Worm (Caenorhabditis elegans) whole organism, late embryonic: ENCODE data around the gene K04C2.8.

ENCODE experiments used
- C08G9.2 ChIP-seq: sonication (generic microtip); optimal IDR thresholded peaks from 2 replicates; lab custom pipeline; 2016; ENCODE audit warnings: mild to moderate bottlenecking, missing genetic modification characterization, moderate library complexity, missing compliant biosample characterization
- K09A11.1 ChIP-seq: sonication (generic microtip); optimal IDR thresholded peaks from 2 replicates; lab custom pipeline; 2017; ENCODE audit warnings: antibody characterized with exemption, mild to moderate bottlenecking, missing genetic modification characterization, missing compliant biosample characterization; ENCODE audit not compliant: insufficient read depth
- T23F11.4 ChIP-seq: fragments of 200-800 bp; sonication (Bioruptor generic); optimal IDR thresholded peaks from 2 replicates; lab custom pipeline; 2018; ENCODE audit warnings: mild to moderate bottlenecking, missing genetic modification characterization, missing compliant biosample characterization
- ahr-1 ChIP-seq: sonication (generic microtip); optimal IDR thresholded peaks from 2 replicates; lab custom pipeline; 2016; ENCODE audit warnings: missing genetic modification characterization, missing compliant biosample characterization
- ceh-19 ChIP-seq: fragments of 200-800 bp; sonication (Bioruptor generic); optimal IDR thresholded peaks from 2 replicates; lab custom pipeline; 2018; ENCODE audit warnings: mild to moderate bottlenecking, missing genetic modification characterization, missing compliant biosample characterization
- ceh-30 ChIP-seq: fragments of 150-350 bp; optimal IDR thresholded peaks from 2 replicates; lab custom pipeline; 2014; ENCODE audit warnings: missing biosample characterization, missing genetic modification characterization
- ceh-45 ChIP-seq: fragments of 200-800 bp; sonication (Bioruptor generic); IDR thresholded peaks from 2 replicates; pipeline ENCODE4 v1.3.6; 2022; ENCODE audit warnings: missing genetic modification reagents, missing genetic modification characterization, missing compliant biosample characterization
- ceh-6 ChIP-seq: fragments of 200-800 bp; sonication (Bioruptor generic); optimal IDR thresholded peaks from 2 replicates; lab custom pipeline; 2018; ENCODE audit warnings: mild to moderate bottlenecking, missing genetic modification characterization, missing compliant biosample characterization
- che-1 ChIP-seq: sonication (generic microtip); optimal IDR thresholded peaks from 2 replicates; lab custom pipeline; 2016; ENCODE audit warnings: mild to moderate bottlenecking, missing genetic modification characterization, missing compliant biosample characterization
- dmd-4 ChIP-seq: sonication (generic microtip); optimal IDR thresholded peaks from 2 replicates; lab custom pipeline; 2016; ENCODE audit warnings: borderline replicate concordance, missing genetic modification characterization, missing compliant biosample characterization
- dve-1 ChIP-seq: sonication (generic microtip); optimal IDR thresholded peaks from 2 replicates; lab custom pipeline; 2017; ENCODE audit warnings: antibody characterized with exemption, mild to moderate bottlenecking, missing genetic modification characterization, missing compliant biosample characterization
- elt-2 ChIP-seq: sonication (generic microtip); optimal IDR thresholded peaks from 2 replicates; lab custom pipeline; 2016; ENCODE audit warnings: missing genetic modification reagents, missing genetic modification characterization, missing compliant biosample characterization
- eyg-1 ChIP-seq: sonication (generic microtip); optimal IDR thresholded peaks from 2 replicates; lab custom pipeline; 2016; ENCODE audit warnings: missing genotype, missing genetic modification characterization, missing compliant biosample characterization
- fkh-6 ChIP-seq: sonication (generic microtip); optimal IDR thresholded peaks from 2 replicates; lab custom pipeline; 2016; ENCODE audit warnings: missing genetic modification characterization, missing compliant biosample characterization
- hlh-30 ChIP-seq: sonication (generic microtip); optimal IDR thresholded peaks from 2 replicates; lab custom pipeline; 2017; ENCODE audit warnings: antibody characterized with exemption, missing genetic modification characterization, missing compliant biosample characterization; ENCODE audit not compliant: insufficient read depth
- lin-11 ChIP-seq: fragments of 200-800 bp; sonication (Bioruptor generic); optimal IDR thresholded peaks from 2 replicates; lab custom pipeline; 2018; ENCODE audit warnings: mild to moderate bottlenecking, missing genetic modification characterization, missing compliant biosample characterization
- nfya-1 ChIP-seq: sonication (generic microtip); optimal IDR thresholded peaks from 2 replicates; lab custom pipeline; 2017; ENCODE audit warnings: missing genetic modification characterization, mild to moderate bottlenecking, missing compliant biosample characterization, antibody characterized with exemption, moderate library complexity
- nhr-11 ChIP-seq: fragments of 150-350 bp; optimal IDR thresholded peaks from 2 replicates; lab custom pipeline; 2014; ENCODE audit warnings: missing biosample characterization, missing genetic modification characterization
- nhr-232 ChIP-seq: sonication (generic microtip); optimal IDR thresholded peaks from 2 replicates; lab custom pipeline; 2016; ENCODE audit warnings: missing genetic modification characterization, missing compliant biosample characterization
- odd-2 ChIP-seq: sonication (generic microtip); optimal IDR thresholded peaks from 2 replicates; lab custom pipeline; 2017; ENCODE audit warnings: antibody characterized with exemption, mild to moderate bottlenecking, missing genetic modification characterization, missing compliant biosample characterization
- pat-9 ChIP-seq: fragments of 200-800 bp; sonication (Bioruptor generic); optimal IDR thresholded peaks from 2 replicates; lab custom pipeline; 2018; ENCODE audit warnings: mild to moderate bottlenecking, missing genetic modification characterization, moderate library complexity, missing compliant biosample characterization
- pha-2 ChIP-seq: sonication (generic microtip); optimal IDR thresholded peaks from 2 replicates; lab custom pipeline; 2017; ENCODE audit warnings: mild to moderate bottlenecking, missing genetic modification characterization, missing compliant biosample characterization
- pros-1 ChIP-seq: fragments of 150-350 bp; optimal IDR thresholded peaks from 2 replicates; lab custom pipeline; 2014; ENCODE audit warnings: missing biosample characterization, missing genetic modification reagents, missing genetic modification characterization
- sdc-2 ChIP-seq: sonication (generic microtip); optimal IDR thresholded peaks from 2 replicates; lab custom pipeline; 2016; ENCODE audit warnings: missing genotype, missing genetic modification characterization, missing compliant biosample characterization
- syd-9 ChIP-seq: sonication (generic microtip); optimal IDR thresholded peaks from 2 replicates; lab custom pipeline; 2016; ENCODE audit warnings: mild to moderate bottlenecking, missing genetic modification characterization, moderate library complexity, missing compliant biosample characterization
- tbx-2 ChIP-seq: sonication (generic microtip); optimal IDR thresholded peaks from 2 replicates; lab custom pipeline; 2016; ENCODE audit warnings: missing genetic modification characterization, missing compliant biosample characterization
- ttx-3 ChIP-seq: sonication (generic microtip); optimal IDR thresholded peaks from 2 replicates; lab custom pipeline; 2016; ENCODE audit warnings: missing genetic modification reagents, missing genetic modification characterization, missing compliant biosample characterization
- unc-42 ChIP-seq: sonication (generic microtip); optimal IDR thresholded peaks from 2 replicates; lab custom pipeline; 2016; ENCODE audit warnings: missing genotype, missing genetic modification characterization, missing compliant biosample characterization
- unc-86 ChIP-seq: sonication (generic microtip); optimal IDR thresholded peaks from 2 replicates; lab custom pipeline; 2016; ENCODE audit warnings: missing genetic modification characterization, missing compliant biosample characterization

K04C2.8 gene

DNA sequence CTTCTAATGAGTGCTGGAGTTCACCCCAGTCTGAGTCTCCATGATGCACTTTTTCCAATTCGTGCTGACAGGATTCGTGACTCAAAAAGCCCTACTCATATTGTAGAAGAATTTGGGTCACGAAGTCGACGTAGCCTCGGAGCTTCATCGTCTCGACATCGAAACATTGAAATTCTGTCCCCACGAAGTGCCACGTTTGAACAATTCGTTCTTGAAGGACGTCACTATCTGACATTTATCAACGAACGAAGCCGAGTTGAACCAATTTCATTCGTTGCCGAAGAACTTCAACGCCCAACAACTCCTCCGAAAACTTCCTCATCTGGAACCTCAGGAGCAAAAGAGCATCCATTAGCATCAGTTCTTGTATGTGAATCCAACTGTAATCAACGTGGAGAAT, 31.0 kb upstream of the K04C2.8 start:
- TF ChIP-seq pha-2 (tag; lab: Kevin White, UChicago) (no peak), dve-1 (tag; lab: Kevin White, UChicago) (no peak), dmd-4 (tag; lab: Kevin White, UChicago) (no peak), ahr-1 (no peak), nhr-232 (tag; lab: Kevin White, UChicago) (no peak), nhr-11 (tag; lab: Kevin White, UChicago) (no peak)
- TF ChIP-seq, all 69 proteins: peak for 0

DNA sequence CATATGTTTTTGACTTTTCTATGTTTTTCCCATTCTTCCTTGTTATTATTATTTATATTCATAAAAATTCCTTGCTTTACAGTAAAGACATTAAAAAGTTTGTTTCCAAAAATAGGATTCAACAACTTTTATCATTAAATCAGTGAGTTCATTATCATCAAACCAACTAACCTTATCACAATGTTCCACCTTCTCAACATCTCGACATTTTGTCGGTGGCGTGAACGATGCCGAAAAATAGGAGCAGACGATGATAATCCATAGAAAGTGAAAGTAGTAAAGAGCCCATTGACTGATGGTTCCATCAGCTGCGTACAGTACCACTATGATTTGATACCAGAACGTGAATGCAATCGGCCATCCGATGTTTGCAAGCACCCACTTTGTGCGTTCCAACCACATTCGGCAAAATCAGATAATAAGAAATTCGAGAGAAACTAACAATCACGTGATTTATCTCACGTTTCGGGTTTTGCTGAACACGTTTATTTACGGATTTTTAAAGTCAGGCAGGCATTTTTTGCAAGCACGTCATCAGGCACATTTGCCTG, 21.4 kb upstream of the K04C2.8 start, which contains the start of gene dhhc-5:
Gene dhhc-5, minus strand, starts transcription at position 406 of the 551 bp plus-strand sequence.
- TF ChIP-seq hlh-30 (tag; lab: Kevin White, UChicago) (peak; percentile 0), dmd-4 (tag; lab: Kevin White, UChicago) (no peak)

DNA sequence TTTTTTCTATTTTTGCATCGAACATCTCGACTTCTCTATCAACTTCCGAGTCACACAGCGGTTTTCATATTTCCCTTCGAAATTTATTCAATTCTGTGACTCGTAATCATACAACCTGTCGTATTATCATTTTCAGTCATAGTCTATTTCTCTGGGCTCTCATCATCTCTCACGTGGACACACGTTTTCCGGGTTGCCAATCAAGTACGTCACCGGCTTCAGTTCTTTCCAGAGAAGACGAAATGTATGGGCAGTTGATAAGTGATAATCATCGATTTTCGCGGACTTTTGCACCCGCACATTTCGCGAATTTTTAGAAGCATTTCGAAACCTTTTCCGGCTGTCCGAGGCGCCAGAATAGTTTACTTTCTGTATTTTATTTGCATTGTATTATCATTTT, 19.8 kb upstream of the K04C2.8 start, which contains the start of gene srv-1:
Gene srv-1, plus strand, starts transcription at position 131 of the 400 bp plus-strand sequence.
- TF ChIP-seq ceh-6 (GFP tag; lab: Kevin White, UChicago): no peak
- peak; percentile 30 for TF ChIP-seq elt-2 (tag; lab: Kevin White, UChicago)

DNA sequence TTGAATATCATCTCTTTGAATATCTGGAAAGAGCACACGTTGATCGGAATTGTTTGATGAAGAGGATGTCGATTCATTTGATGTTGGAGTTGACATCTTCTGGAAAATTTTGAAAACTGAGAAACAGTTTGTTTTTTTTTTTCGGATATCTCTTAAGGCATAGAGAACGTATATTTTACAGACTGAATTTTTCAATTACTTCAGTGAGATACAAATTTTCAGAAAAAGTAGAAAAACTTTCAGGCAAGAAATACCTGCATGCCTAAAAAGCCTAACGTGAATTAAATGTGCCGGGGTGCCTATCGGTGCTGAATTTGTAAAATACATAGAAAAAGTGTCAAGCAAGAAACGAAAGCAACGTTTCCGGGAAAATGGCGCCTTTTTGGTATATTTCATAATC, 13.4 kb upstream of the K04C2.8 start, which contains the start of gene zak-1:
Gene zak-1, minus strand, starts transcription at position 101 of the 400 bp plus-strand sequence.
- no peak for TF ChIP-seq syd-9
- no peak for TF ChIP-seq ceh-6 (GFP tag; lab: Kevin White, UChicago)
- TF ChIP-seq nhr-11 (tag; lab: Kevin White, UChicago): no peak
- no peak for TF ChIP-seq pros-1 (tag; lab: Kevin White, UChicago)
- no peak for TF ChIP-seq nfya-1 (tag; lab: Kevin White, UChicago)
- no peak for TF ChIP-seq ahr-1
- no peak for TF ChIP-seq T23F11.4 (GFP tag; lab: Kevin White, UChicago)
- TF ChIP-seq lin-11 (tag; lab: Kevin White, UChicago): no peak
- TF ChIP-seq hlh-30 (tag; lab: Kevin White, UChicago): no peak
- TF ChIP-seq eyg-1: no peak

DNA sequence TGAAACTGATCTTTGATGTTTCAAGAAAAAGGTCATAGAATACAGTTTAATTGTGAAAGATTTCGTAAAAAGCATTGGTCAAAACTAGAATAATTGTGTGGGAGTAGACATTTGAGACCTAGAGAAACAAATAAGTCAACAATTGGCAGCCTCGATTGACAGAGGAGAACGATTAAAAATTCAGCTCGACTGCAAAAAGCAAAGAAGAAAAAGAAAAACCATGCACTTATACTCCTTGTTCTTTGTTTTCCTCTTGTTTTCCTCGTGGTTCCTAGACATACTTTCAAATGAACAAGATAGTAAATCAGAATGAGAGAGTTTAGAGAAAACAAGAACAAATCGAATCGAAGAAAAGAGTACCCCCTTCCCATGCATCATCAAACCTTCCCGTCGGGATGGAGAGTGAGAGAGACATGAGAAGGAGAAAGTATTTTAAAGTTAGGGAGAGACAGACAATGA, 12.7 kb upstream of the K04C2.8 start:
- TF ChIP-seq nhr-232 (tag; lab: Kevin White, UChicago): no peak
- no peak for TF ChIP-seq sdc-2
- no peak for TF ChIP-seq ttx-3 (tag; lab: Kevin White, UChicago)
- TF ChIP-seq dve-1 (tag; lab: Kevin White, UChicago): peak; percentile 16
- TF ChIP-seq pat-9 (tag; lab: Kevin White, UChicago): no peak
- no peak for TF ChIP-seq ceh-30 (tag; lab: Kevin White, UChicago)
- TF ChIP-seq fkh-6 (tag; lab: Kevin White, UChicago): no peak

DNA sequence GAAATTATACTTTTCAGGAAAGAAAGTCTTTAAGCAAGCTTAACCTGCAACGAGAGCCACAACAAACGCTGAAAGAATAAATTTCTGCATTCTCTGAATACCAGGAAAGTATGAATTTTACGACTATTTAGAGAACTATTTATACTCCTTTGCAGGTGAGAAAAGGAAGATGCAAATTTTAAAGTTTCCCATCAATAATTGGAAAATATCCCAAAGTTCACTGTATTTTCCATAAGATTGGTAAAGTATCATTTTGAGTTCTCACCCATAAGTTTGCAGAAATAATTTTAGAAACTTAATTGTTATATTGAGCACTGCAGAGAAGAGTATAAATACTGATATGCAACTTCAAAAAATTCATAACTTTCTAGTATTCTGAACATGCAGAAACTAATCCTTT, 10.6 kb upstream of the K04C2.8 start, which contains the start of gene clec-158:
Gene clec-158, minus strand, starts transcription at position 101 of the 400 bp plus-strand sequence.
- TF ChIP-seq nfya-1 (tag; lab: Kevin White, UChicago): no peak
- TF ChIP-seq hlh-30 (tag; lab: Kevin White, UChicago): no peak
- TF ChIP-seq ceh-45 (GFP tag; lab: Robert Waterston, UW): no peak

DNA sequence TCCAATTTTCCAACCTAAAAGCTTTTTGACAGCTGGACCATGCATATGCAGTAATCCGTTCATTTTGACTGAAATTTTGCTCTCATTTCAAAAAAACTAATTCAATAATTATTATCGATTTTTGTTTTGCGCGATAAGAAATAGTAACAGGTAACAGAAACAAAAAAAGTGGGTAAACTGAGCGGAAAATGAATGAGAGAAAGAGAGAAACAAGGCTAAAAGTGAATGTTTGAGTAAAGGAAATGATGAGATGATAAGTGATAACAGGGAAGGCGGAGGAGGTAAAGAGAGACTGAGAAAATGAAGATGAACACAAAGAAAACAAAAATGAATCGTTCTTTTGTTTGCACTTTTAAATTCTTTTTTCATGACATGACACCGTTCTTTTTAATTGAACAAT, 6.2 kb upstream of the K04C2.8 start, which contains the start of gene sma-3:
Gene sma-3, minus strand, starts transcription at position 68 of the 400 bp plus-strand sequence.
- TF ChIP-seq lin-11 (tag; lab: Kevin White, UChicago) (no peak), elt-2 (tag; lab: Kevin White, UChicago) (peak; percentile 12)

DNA sequence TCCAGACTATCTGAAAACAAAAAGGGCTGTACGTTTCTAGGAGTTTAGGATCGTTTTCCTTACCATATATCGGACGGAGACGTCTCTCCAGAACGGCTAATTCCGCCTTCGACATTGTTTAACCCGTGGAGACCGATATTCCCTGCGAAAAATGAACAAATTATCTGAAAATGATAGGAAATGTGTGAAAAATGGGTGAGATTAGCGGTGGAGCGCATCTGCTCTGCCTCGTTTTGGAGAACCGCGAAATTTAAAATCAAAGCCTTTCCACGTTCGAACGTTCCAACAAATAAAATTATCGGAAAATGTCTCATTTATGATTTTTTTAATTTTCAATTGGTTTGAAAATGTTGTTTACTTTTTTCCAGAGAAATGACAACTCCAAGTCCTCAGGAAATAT, 828 bp upstream of the K04C2.8 start, which contains the start of the genes cra-1 and kbp-1:
Gene cra-1, minus strand, starts transcription at position 193 of the 400 bp plus-strand sequence.
Gene kbp-1, plus strand, starts transcription at position 366 of the 400 bp plus-strand sequence.
- TF ChIP-seq K09A11.1 (tag; lab: Kevin White, UChicago) (no peak), syd-9 (no peak), fkh-6 (tag; lab: Kevin White, UChicago) (no peak), elt-2 (tag; lab: Kevin White, UChicago) (peak; percentile 38), nhr-11 (tag; lab: Kevin White, UChicago) (no peak), che-1 (no peak), unc-42 (tag; lab: Kevin White, UChicago) (peak; percentile 46), tbx-2 (tag; lab: Kevin White, UChicago) (peak; percentile 44), eyg-1 (no peak), ceh-19 (GFP tag; lab: Kevin White, UChicago) (no peak), odd-2 (tag; lab: Kevin White, UChicago) (no peak), C08G9.2 (tag; lab: Kevin White, UChicago) (no peak), unc-86 (tag; lab: Kevin White, UChicago) (no peak)
